Worm (Caenorhabditis elegans): ENCODE results near the gene W09H1.4.

The W09H1.4 gene

ce11 chrII:13163009-13163408, 20.3 kb upstream of the W09H1.4 start:
- no peak for TF ChIP-seq ceh-58 (GFP tag; IDR thresholded peaks at IDR 0.05)
- TF ChIP-seq egl-44 (GFP tag; IDR thresholded peaks at IDR 0.05) = no peak
- TF ChIP-seq cebp-2 (GFP tag; IDR thresholded peaks at IDR 0.05) = no peak
- TF ChIP-seq snpc-1.3 (tag; optimal IDR thresholded peaks at IDR 0.05; ENCODE audit: insufficient read depth) = no peak
- no peak for TF ChIP-seq F52B5.7 (tag; optimal IDR thresholded peaks at IDR 0.05)
- no peak for TF ChIP-seq snpc-3.4 (tag; optimal IDR thresholded peaks at IDR 0.05)
- TF ChIP-seq sea-2 (GFP tag; IDR thresholded peaks at IDR 0.05) = no peak
- TF ChIP-seq F57C9.4 (tag; optimal IDR thresholded peaks at IDR 0.05) = no peak
- TF ChIP-seq ztf-25 (GFP tag; IDR thresholded peaks at IDR 0.05) = no peak
- no peak for TF ChIP-seq pbrm-1 (GFP tag; IDR thresholded peaks at IDR 0.05)
- no peak for TF ChIP-seq Y53G8AR.9 (GFP tag; conservative IDR thresholded peaks at IDR 0.05)
- no peak for TF ChIP-seq nhr-120 (GFP tag; IDR thresholded peaks at IDR 0.05)
- no peak for TF ChIP-seq lin-40 (tag; optimal IDR thresholded peaks at IDR 0.05)
- TF ChIP-seq gei-17 (GFP tag; optimal IDR thresholded peaks at IDR 0.05) = no peak
- no peak for TF ChIP-seq unc-130 (GFP tag; optimal IDR thresholded peaks at IDR 0.05)
- TF ChIP-seq dpff-1 (tag; optimal IDR thresholded peaks at IDR 0.05) = no peak
- no peak for TF ChIP-seq akir-1 (GFP tag; optimal IDR thresholded peaks at IDR 0.05)
- TF ChIP-seq lir-1 (GFP tag; conservative IDR thresholded peaks at IDR 0.05) = no peak
- TF ChIP-seq mel-28 (tag; optimal IDR thresholded peaks at IDR 0.05; ENCODE audit: borderline replicate concordance) = no peak

ce11 chrII:13164062-13164461, 19.3 kb upstream of the W09H1.4 start:
- TF ChIP-seq attf-5 (GFP tag; optimal IDR thresholded peaks at IDR 0.05) = peak; percentile 6
- TF ChIP-seq F55B11.4 (tag; optimal IDR thresholded peaks at IDR 0.05; ENCODE audit: borderline replicate concordance, insufficient read depth) = no peak

DNA sequence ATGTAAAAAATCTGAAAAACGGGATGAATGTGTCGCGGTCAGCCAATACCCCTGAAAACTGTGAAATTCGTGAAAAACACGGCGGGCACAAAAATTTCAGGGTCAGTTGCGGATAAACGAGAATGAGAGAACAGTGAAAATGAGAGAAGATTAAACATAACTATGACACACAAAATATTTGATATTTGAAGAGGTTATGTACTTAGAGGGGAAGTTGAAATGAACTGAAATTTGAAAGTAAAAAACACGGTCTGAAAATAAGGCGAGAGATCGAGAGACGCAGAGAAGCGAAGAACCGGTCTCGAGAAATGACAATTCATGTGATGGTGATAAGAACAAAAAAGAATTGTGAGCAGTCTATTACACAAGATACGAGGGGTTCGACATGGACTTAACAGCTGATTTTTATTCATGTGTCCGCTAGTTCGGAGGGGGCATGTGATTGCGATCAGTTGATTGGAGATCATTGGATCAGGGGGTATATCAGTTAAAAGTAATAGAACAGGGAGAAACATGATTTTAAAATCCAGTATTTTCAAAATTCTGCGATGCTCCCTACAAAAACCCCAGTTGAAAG, 17.6 kb upstream of the W09H1.4 start, which contains the start of gene moe-3:
moe-3 (minus strand) TSS at position 51 of the 577 bp plus-strand sequence.
- no peak for TF ChIP-seq sptf-2 (GFP tag; optimal IDR thresholded peaks at IDR 0.05)
- TF ChIP-seq dox-1 (GFP tag; IDR thresholded peaks at IDR 0.05) = 0 out of 2 replicates have a peak, but pooled peaks have one; percentile 27
- no peak for TF ChIP-seq cebp-1 (GFP tag; IDR thresholded peaks at IDR 0.05)
- peak; percentile 55 for TF ChIP-seq cebp-1 (tag; optimal IDR thresholded peaks at IDR 0.05)
- no peak for TF ChIP-seq nfya-1 (tag; optimal IDR thresholded peaks at IDR 0.05; ENCODE audit: borderline replicate concordance, insufficient read depth)
- no peak for TF ChIP-seq xnd-1 (tag; optimal IDR thresholded peaks at IDR 0.05)
- TF ChIP-seq nhr-80 (tag; optimal IDR thresholded peaks at IDR 0.05) = peak; percentile 73
- TF ChIP-seq attf-5 (GFP tag; optimal IDR thresholded peaks at IDR 0.05) = peak; percentile 51
- peak; percentile 23; the same call in 1 of the 2 replicates for TF ChIP-seq mcd-1 (GFP tag; IDR thresholded peaks at IDR 0.05)
- TF ChIP-seq B0336.3 (GFP tag; IDR thresholded peaks at IDR 0.05) = 0 out of 2 replicates have a peak, but pooled peaks have one; percentile 19
- TF ChIP-seq Y56A3A.18 (GFP tag; IDR thresholded peaks at IDR 0.05) = no peak
- TF ChIP-seq F22D6.2 (tag; optimal IDR thresholded peaks at IDR 0.05) = no peak
- no peak for TF ChIP-seq F57A8.1 (GFP tag; optimal IDR thresholded peaks at IDR 0.05)
- no peak for TF ChIP-seq fkh-3 (tag; optimal IDR thresholded peaks at IDR 0.05)

DNA sequence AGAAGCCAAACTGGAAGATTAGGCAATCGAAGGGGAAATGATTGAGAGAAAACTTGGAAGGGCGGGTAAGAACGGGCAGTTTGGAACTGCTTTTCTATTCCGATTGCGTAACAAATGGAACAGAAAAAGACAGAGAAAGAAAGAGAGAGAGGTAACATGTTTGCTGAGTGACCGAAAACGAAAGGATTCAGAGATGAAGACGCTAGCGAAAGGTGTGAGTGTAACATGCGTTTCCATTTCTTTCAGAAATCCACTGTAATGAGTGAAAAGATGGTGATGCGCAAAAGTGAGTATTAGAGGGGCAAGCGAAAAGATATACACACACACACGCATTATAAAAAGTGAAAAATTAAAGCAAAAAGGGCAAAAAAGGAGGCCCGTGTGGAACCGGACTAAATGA, 15.8 kb upstream of the W09H1.4 start:
- TF ChIP-seq him-1 (tag; optimal IDR thresholded peaks at IDR 0.05) = no peak
- no peak for TF ChIP-seq nfya-2 (GFP tag; IDR thresholded peaks at IDR 0.05)
- TF ChIP-seq cebp-1 (GFP tag; IDR thresholded peaks at IDR 0.05) = no peak
- peak; percentile 38 for TF ChIP-seq cebp-1 (tag; optimal IDR thresholded peaks at IDR 0.05)
- no peak for TF ChIP-seq xnd-1 (tag; optimal IDR thresholded peaks at IDR 0.05)

All from whole organism, young adult.